Fruit fly (Drosophila melanogaster) S2 (cell line): ENCODE data around the gene CG43098.

Source experiments
- CG8478 ChIP-seq: fragments of >200 bp; optimal IDR thresholded peaks from 2 replicates; lab custom pipeline; 2018
- CTCF ChIP-seq, 2 experiments: fragments of >200 bp; optimal IDR thresholded peaks; 2 replicates each; lab custom pipeline; 2018

Gene CG43098

dm6 chr3L:3645628-3646360 lies 13.1 kb upstream of the CG43098 start:
- TF ChIP-seq CTCF (optimal IDR thresholded peaks at IDR 0.05; lab: Kevin White, UChicago) = no peak
- no peak for TF ChIP-seq CG8478 (lab: Kevin White, UChicago)

dm6 chr3L:3646361-3646759 lies 12.5 kb upstream of the CG43098 start:
- TF ChIP-seq CG8478 (lab: Kevin White, UChicago) (no peak), CTCF (optimal IDR thresholded peaks at IDR 0.05; lab: Kevin White, UChicago) (no peak)

DNA sequence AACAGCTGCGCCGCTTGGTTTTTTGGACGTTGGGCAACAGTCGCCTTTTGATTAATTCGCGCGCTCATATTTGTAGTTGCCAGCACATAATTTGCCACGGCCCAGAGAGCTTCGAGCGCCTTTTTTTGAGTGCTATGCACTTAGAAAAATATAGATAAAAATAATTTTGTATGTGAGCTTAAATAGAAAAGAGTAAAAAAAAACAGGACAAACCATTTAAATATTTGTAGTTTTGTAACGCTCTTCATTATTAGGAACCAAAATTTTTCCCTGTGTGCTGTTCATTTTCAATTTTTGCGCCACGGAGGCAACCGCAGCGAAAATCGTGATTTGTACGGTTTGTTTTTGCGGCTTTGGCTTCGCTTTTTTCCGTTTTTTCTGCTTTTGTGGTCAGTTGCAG lies 9.3 kb upstream of the CG43098 start:
- TF ChIP-seq CG8478 (lab: Kevin White, UChicago) (no peak), CTCF (optimal IDR thresholded peaks at IDR 0.05; lab: Kevin White, UChicago) (no peak)

- TF ChIP-seq CTCF (optimal IDR thresholded peaks at IDR 0.05; lab: Kevin White, UChicago) (no peak), CG8478 (lab: Kevin White, UChicago) (no peak)
Observed at dm6 chr3L:3654671-3655070, 4.2 kb upstream of the CG43098 start, which contains the start of gene CG10862. Gene CG10862 (minus strand): TSS chr3L:3654771.

dm6 chr3L:3656867-3657266 lies 2.0 kb upstream of the CG43098 start:
- no peak for TF ChIP-seq CTCF (optimal IDR thresholded peaks at IDR 0.05; lab: Kevin White, UChicago)
- no peak for TF ChIP-seq CG8478 (lab: Kevin White, UChicago)

DNA sequence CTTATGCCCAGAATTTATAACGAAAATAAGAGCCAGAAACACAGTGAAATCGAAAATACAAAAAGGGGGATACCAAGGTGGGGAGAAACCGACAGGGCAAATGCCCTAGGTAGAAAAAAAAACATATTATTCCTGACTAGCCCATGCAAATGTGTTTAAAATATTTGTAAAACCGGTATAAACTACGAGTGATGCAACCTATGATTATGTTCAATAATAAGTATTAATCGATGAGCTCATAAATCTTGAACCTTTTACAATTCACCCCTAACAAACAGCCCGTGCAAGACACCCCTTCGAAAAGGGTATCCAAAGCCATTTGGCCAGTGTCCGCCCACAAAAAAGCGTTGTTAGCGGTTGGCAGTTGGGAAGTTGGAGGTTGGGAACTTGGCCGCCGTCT lies 971 bp upstream of the CG43098 start:
- TF ChIP-seq CTCF (optimal IDR thresholded peaks at IDR 0.05; lab: Kevin White, UChicago) = no peak
- no peak for TF ChIP-seq CG8478 (lab: Kevin White, UChicago)

DNA sequence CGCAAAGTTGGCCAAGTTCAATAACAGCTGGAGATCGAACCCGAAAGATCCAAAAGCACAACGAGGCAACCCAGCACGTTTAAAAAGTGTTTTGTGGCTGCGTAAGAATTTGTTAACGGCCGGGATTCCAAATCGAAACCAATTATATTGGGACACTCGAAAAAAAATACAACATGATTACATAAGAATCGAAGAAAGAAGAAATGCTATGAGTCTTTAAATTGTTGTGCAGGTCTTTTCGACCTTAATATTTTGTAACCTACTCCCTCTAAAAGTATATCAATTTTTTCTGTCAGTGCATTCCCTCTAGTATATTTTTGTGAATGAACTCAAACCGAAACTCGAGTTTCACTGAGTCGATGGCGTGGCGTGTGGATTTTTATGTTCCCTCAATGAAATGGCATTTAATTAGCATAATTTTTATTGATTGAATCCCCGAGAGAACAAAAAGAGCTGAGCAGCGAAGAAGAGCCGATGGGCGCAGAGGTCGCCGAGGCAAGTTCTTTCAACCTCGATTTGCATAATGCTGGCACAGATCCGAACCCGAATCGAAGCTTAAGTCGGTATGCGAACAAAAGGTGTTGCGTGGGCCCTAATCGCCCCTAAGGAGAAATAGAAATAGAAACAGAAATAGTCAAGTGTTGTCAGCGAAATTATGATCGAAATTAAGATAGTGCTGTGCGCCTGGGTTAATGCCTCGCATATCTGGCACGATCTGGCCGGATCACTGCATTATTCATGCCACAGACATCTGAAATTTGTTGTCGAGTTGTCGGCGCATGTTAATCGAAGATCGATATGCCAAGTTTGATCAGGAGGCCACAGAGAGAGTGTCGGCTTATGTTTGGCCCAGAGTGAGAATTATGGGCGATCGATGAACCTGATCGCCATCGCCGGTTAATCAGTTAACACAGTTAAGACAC lies 6.7 kb downstream of the CG43098 start:
- no peak for TF ChIP-seq CG8478 (lab: Kevin White, UChicago)
- TF ChIP-seq CTCF (optimal IDR thresholded peaks at IDR 0.05; lab: Kevin White, UChicago) = no peak

- TF ChIP-seq CG8478 (lab: Kevin White, UChicago) (no peak), CTCF (optimal IDR thresholded peaks at IDR 0.05; lab: Kevin White, UChicago) (no peak)
Observed at dm6 chr3L:3667594-3667993, 8.7 kb downstream of the CG43098 start.

- TF ChIP-seq CG8478 (lab: Kevin White, UChicago) (no peak), CTCF (optimal IDR thresholded peaks at IDR 0.05; lab: Kevin White, UChicago) (no peak)
Observed at dm6 chr3L:3672490-3673107, 13.7 kb downstream of the CG43098 start.

dm6 chr3L:3678375-3678774 lies 19.5 kb downstream of the CG43098 start:
- TF ChIP-seq CG8478 (lab: Kevin White, UChicago) (no peak), CTCF (optimal IDR thresholded peaks at IDR 0.05; lab: Kevin White, UChicago) (peak; percentile 74 to 75)

DNA sequence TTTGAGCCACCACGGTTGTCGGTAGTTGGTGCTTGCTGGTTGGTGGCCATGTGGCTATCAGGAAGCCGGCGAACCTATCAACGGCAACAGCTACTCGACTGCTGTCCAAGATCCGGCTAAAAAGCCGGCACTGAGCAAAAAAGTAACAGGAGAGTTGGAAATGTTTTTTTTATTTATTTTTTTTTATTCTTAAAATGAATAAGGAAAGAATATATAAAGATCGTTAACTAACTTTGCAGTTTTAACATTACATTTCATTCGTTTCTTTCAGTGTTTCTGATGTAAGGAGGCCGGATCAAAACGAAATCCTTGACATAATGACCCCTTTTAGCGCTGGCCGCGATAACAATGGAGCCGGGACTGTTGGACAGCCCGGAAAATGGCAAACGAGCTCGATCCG lies 25.1 kb downstream of the CG43098 start:
- no peak for TF ChIP-seq CG8478 (lab: Kevin White, UChicago)
- no peak for TF ChIP-seq CTCF (optimal IDR thresholded peaks at IDR 0.05; lab: Kevin White, UChicago)

- TF ChIP-seq CTCF (optimal IDR thresholded peaks at IDR 0.05; lab: Kevin White, UChicago) = no peak
- no peak for TF ChIP-seq CG8478 (lab: Kevin White, UChicago)
Observed at dm6 chr3L:3686274-3686673, 27.4 kb downstream of the CG43098 start.

DNA sequence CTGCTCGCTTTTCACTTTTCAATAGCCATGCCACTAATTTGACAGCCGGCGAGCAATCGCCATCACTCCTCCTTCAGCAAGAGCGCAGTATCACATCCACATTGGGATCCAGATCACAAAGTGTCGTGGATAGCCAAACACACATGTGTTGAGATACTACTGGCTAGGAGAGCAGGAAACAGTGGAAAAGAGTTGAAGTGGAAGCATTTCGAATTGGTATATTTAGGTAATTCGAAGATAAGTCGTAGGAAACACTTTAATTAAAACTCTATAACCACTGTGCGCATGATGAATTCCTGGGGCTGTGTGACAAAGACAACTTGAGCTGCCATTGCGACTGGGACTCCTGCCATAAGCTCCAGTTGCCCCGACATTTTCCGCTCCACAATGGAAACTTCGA lies 31.2 kb downstream of the CG43098 start:
- no peak for TF ChIP-seq CG8478 (lab: Kevin White, UChicago)
- TF ChIP-seq CTCF (optimal IDR thresholded peaks at IDR 0.05; lab: Kevin White, UChicago) = no peak

DNA sequence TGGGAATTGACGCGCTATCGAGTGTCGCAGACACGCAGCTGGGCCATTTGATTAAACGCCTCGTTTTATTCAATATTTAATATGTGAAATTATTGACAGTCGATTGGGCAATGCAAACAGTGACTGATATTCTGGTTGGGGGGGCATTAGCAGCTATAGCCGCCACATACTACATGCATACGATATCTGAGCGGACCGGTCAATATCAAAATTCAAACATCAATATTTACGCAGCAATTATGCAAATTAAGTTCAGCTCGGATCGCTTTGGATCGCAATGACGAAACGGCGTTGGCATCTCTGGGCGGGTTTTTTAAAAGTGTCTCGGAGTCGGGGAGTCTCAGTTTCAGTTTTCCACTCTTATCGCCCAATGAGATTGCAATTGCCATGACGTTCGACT lies 32.8 kb downstream of the CG43098 start:
- TF ChIP-seq CG8478 (lab: Kevin White, UChicago) (no peak), CTCF (optimal IDR thresholded peaks at IDR 0.05; lab: Kevin White, UChicago) (no peak)

dm6 chr3L:3695379-3695778 lies 36.5 kb downstream of the CG43098 start:
- TF ChIP-seq CG8478 (lab: Kevin White, UChicago) (no peak), CTCF (optimal IDR thresholded peaks at IDR 0.05; lab: Kevin White, UChicago) (no peak)
